Fruit fly (Drosophila melanogaster): Measurements from ENCODE around the gene CG3437.

- TF ChIP-seq Pif1B (GFP tag; optimal IDR thresholded peaks at IDR 0.05) (no peak), EcR (GFP tag; optimal IDR thresholded peaks at IDR 0.05) (no peak), CG9948 (tag; optimal IDR thresholded peaks at IDR 0.05) (no peak), CG4496 (GFP tag; IDR thresholded peaks at IDR 0.05) (no peak), Snoo (tag; optimal IDR thresholded peaks at IDR 0.05) (no peak)
These were observed 11.6 kb upstream of the CG3437 start for dm6 chr3L:9469079-9469478.
